Fruit fly (Drosophila melanogaster) whole organism: ENCODE data around the gene CG17378.

ENCODE experiments used
- CG8478 ChIP-seq: fragments of >200 bp; optimal IDR thresholded peaks from 2 replicates; lab custom pipeline; 2018; ENCODE audit warnings: inconsistent platforms
- Dll ChIP-seq: fragments of >200 bp; optimal IDR thresholded peaks from 2 replicates; lab custom pipeline; 2017
- EcR ChIP-seq, 2 experiments: fragments of >200 bp; optimal IDR thresholded peaks; 2 replicates each; lab custom pipeline; 2017; ENCODE audit warnings: missing biosample characterization in 2 of 2, missing genetic modification characterization in 2 of 2, missing genetic modification reagents in 2 of 2
- pan ChIP-seq: fragments of >200 bp; optimal IDR thresholded peaks from 2 replicates; lab custom pipeline; 2017
- psq ChIP-seq: fragments of >200 bp; optimal IDR thresholded peaks from 2 replicates; lab custom pipeline; 2017
- usp ChIP-seq: fragments of >200 bp; optimal IDR thresholded peaks from 2 replicates; lab custom pipeline; 2017; ENCODE audit warnings: missing biosample characterization, missing genetic modification characterization, mixed read lengths

CG17378 gene

DNA sequence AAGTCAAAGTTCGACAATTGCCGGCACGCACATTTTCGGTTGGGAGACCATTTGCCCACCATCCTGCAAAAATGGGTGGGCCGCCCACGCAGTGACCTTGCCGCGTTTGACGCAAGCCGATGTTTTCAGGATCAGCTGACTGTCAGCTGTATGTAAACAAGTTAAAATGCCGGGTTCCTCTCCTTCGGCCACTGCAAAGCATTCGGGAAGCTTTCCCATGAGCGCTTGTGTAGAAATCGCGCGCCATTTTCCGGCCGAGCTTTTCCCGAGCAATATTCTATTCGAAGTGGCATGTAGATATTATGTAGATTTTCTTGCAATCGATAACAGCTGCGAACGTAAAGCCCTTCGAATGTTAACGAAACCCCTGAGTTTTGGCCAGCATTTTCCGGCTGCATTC, at the start of gene CG17378:
Gene CG17378, plus strand, starts transcription at position 397 of the 400 bp plus-strand sequence.
- no peak for TF ChIP-seq pan (lab: Kevin White, UChicago)
- no peak for TF ChIP-seq EcR (GFP tag; optimal IDR thresholded peaks at IDR 0.05; lab: Kevin White, UChicago)
- no peak for TF ChIP-seq Dll
- no peak for TF ChIP-seq usp (GFP tag; lab: Kevin White, UChicago)
- no peak for TF ChIP-seq CG8478 (lab: Kevin White, UChicago)
- TF ChIP-seq psq (lab: Kevin White, UChicago) = no peak

- TF ChIP-seq EcR (GFP tag; optimal IDR thresholded peaks at IDR 0.05; lab: Kevin White, UChicago) = no peak
- TF ChIP-seq usp (GFP tag; lab: Kevin White, UChicago) = no peak
- no peak for TF ChIP-seq CG8478 (lab: Kevin White, UChicago)
- TF ChIP-seq pan (lab: Kevin White, UChicago) = no peak
- no peak for TF ChIP-seq psq (lab: Kevin White, UChicago)
- TF ChIP-seq Dll = no peak
Observed at dm6 chr2L:6732566-6732965, 41.3 kb upstream of the CG17378 start, which contains the start of gene TTLL3B. TTLL3B (plus strand) TSS chr2L:6732866.

DNA sequence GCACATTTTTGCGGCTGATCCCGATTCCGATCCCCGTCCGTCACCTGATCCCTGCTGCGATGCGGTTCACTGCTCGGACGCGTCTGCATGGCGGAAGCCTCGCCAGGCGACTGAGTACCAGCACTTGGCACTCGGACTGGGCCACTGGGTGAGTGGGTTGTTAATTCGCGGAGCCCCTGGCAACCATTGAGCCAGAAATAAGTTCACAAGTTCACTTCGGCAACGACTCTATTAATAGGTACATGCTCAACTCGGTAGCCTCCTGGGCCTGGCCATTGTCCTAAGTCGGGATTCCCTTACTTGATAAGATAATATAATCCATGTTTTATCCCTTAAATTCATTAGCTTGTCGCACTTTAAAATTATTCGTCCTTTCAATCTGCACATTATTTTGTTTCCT, 33.8 kb upstream of the CG17378 start, which contains the start of gene TTLL3A:
Gene TTLL3A, minus strand, starts transcription at position 101 of the 400 bp plus-strand sequence.
- TF ChIP-seq EcR (GFP tag; optimal IDR thresholded peaks at IDR 0.05; lab: Kevin White, UChicago) (no peak), psq (lab: Kevin White, UChicago) (no peak), usp (GFP tag; lab: Kevin White, UChicago) (no peak), CG8478 (lab: Kevin White, UChicago) (no peak), Dll (no peak), pan (lab: Kevin White, UChicago) (no peak)

- TF ChIP-seq Dll = no peak
- no peak for TF ChIP-seq pan (lab: Kevin White, UChicago)
- no peak for TF ChIP-seq EcR (GFP tag; optimal IDR thresholded peaks at IDR 0.05; lab: Kevin White, UChicago)
- no peak for TF ChIP-seq psq (lab: Kevin White, UChicago)
- no peak for TF ChIP-seq usp (GFP tag; lab: Kevin White, UChicago)
- no peak for TF ChIP-seq CG8478 (lab: Kevin White, UChicago)
Observed at dm6 chr2L:6741980-6742591, 31.8 kb upstream of the CG17378 start, which contains the start of gene meng. meng (plus strand) TSS chr2L:6742502.

DNA sequence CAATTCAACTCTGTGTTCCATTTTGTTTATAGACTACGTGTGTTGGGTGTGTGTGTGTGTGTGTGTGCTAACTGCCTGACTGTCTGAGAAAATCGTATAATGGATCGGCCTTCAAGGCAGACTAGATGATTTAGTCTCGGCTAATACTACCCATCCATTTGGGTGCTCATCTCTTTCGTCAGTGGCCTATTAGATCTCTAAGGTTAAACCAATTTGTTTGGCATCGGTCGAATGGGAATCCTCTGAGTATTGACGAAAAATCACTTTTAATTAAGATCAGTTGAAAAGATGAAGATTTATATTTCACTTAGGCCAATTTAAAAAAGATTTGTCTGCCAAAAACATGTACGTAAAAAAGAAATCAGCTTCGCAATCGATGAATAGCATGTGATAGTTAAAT, 28.3 kb upstream of the CG17378 start, which contains the start of gene CG31910:
Gene CG31910, minus strand, starts transcription at position 101 of the 400 bp plus-strand sequence.
- TF ChIP-seq Dll (no peak), CG8478 (lab: Kevin White, UChicago) (no peak), psq (lab: Kevin White, UChicago) (no peak), usp (GFP tag; lab: Kevin White, UChicago) (no peak), EcR (GFP tag; optimal IDR thresholded peaks at IDR 0.05; lab: Kevin White, UChicago) (no peak), pan (lab: Kevin White, UChicago) (no peak)

dm6 chr2L:6747814-6748213, 26.0 kb upstream of the CG17378 start, which contains the start of gene CG44271:
CG44271 (minus strand) TSS chr2L:6747914.
- no peak for TF ChIP-seq psq (lab: Kevin White, UChicago)
- TF ChIP-seq Dll = no peak
- TF ChIP-seq pan (lab: Kevin White, UChicago) = no peak
- no peak for TF ChIP-seq usp (GFP tag; lab: Kevin White, UChicago)
- no peak for TF ChIP-seq CG8478 (lab: Kevin White, UChicago)
- TF ChIP-seq EcR (GFP tag; optimal IDR thresholded peaks at IDR 0.05; lab: Kevin White, UChicago) = no peak

dm6 chr2L:6751037-6751436, 22.8 kb upstream of the CG17378 start:
- TF ChIP-seq CG8478 (lab: Kevin White, UChicago) = no peak
- TF ChIP-seq EcR (GFP tag; optimal IDR thresholded peaks at IDR 0.05; lab: Kevin White, UChicago) = no peak

dm6 chr2L:6759528-6759927, 14.3 kb upstream of the CG17378 start, which contains the start of gene CG11322:
CG11322 (minus strand) TSS chr2L:6759628.
- TF ChIP-seq CG8478 (lab: Kevin White, UChicago) (no peak), pan (lab: Kevin White, UChicago) (no peak), Dll (no peak)

dm6 chr2L:6772655-6773054, 1.2 kb upstream of the CG17378 start, which contains the start of gene LUBEL:
LUBEL (minus strand) TSS chr2L:6772755.
- TF ChIP-seq Dll = no peak
- no peak for TF ChIP-seq usp (GFP tag; lab: Kevin White, UChicago)
- TF ChIP-seq pan (lab: Kevin White, UChicago) = no peak
- TF ChIP-seq EcR (GFP tag; optimal IDR thresholded peaks at IDR 0.05; lab: Kevin White, UChicago) = no peak
- no peak for TF ChIP-seq psq (lab: Kevin White, UChicago)
- TF ChIP-seq CG8478 (lab: Kevin White, UChicago) = no peak

DNA sequence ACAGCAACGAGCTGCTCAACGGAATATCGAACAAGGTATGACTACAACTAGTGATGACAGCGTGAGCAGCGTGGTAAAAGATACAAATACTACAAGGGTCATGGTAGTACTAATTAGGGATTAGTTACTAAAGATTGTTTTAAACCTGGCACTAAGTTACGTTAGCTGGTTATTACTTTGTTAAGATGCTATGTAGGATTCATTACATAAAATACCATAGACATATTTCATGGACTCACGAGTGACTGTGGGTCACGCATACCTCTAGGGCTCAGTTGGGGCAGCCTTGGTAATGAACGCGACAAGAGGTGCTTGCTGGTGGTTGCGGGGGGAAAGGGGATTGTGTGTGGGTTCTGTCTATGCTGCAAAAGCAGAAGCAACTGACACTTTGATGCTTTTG, 1.0 kb downstream of the CG17378 start:
- TF ChIP-seq pan (lab: Kevin White, UChicago) = no peak
- no peak for TF ChIP-seq Dll
- TF ChIP-seq psq (lab: Kevin White, UChicago) = no peak

- no peak for TF ChIP-seq usp (GFP tag; lab: Kevin White, UChicago)
- no peak for TF ChIP-seq Dll
- no peak for TF ChIP-seq EcR (GFP tag; optimal IDR thresholded peaks at IDR 0.05; lab: Kevin White, UChicago)
- no peak for TF ChIP-seq pan (lab: Kevin White, UChicago)
- TF ChIP-seq CG8478 (lab: Kevin White, UChicago) = no peak
- no peak for TF ChIP-seq psq (lab: Kevin White, UChicago)
Observed at dm6 chr2L:6783395-6783794, 9.6 kb downstream of the CG17378 start.

DNA sequence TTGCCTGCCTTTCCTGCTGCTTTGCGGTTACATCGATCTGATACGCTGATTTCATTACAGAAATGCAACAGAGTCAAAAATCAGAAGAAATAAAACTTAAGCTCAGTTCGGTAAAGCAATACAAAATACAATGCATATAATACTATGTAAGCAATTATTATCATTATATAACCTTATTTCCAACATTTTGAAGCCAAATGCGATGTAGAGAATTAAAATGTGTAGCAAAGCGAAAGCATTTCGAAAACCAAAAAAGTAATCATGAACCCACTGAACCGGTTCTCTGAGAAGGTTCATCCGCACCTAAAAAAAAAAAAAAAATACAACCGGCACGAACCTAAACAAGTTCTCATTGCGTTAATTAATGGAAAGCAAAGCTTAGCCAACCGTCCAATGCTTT, 10.4 kb downstream of the CG17378 start:
- TF ChIP-seq psq (lab: Kevin White, UChicago) (no peak), Dll (no peak), CG8478 (lab: Kevin White, UChicago) (no peak), usp (GFP tag; lab: Kevin White, UChicago) (no peak), pan (lab: Kevin White, UChicago) (no peak), EcR (GFP tag; optimal IDR thresholded peaks at IDR 0.05; lab: Kevin White, UChicago) (no peak)
